Fruit fly (Drosophila melanogaster) whole organism, wandering third instar larva: Measurements from ENCODE around the gene CG15439.

Experiments used
- Abd-B ChIP-seq: fragments of >200 bp; optimal IDR thresholded peaks from 2 replicates; lab custom pipeline; 2017; ENCODE audit warnings: missing biosample characterization, missing genetic modification characterization
- CG32264 ChIP-seq: fragments of 200-800 bp; sonication (Bioruptor generic); optimal IDR thresholded peaks from 2 replicates; lab custom pipeline; 2016; ENCODE audit warnings: missing biosample characterization, missing genetic modification characterization
- Dfd ChIP-seq: fragments of >200 bp; optimal IDR thresholded peaks from 2 replicates; lab custom pipeline; 2017; ENCODE audit warnings: missing biosample characterization, missing genetic modification characterization
- GATAd ChIP-seq: sonication (Bioruptor generic); optimal IDR thresholded peaks from 2 replicates; lab custom pipeline; 2016; ENCODE audit warnings: missing biosample characterization, missing genetic modification characterization
- Hnf4 ChIP-seq: fragments of 200-800 bp; sonication (Bioruptor generic); optimal IDR thresholded peaks from 2 replicates; lab custom pipeline; 2016; ENCODE audit warnings: missing biosample characterization, mild to moderate bottlenecking, missing genetic modification characterization
- Hr78 ChIP-seq: fragments of >200 bp; optimal IDR thresholded peaks from 2 replicates; lab custom pipeline; 2017; ENCODE audit warnings: missing biosample characterization, missing genetic modification characterization
- br ChIP-seq: fragments of 200-800 bp; sonication (Bioruptor generic); optimal IDR thresholded peaks from 2 replicates; lab custom pipeline; 2016; ENCODE audit warnings: missing biosample characterization, missing genetic modification characterization
- brk ChIP-seq: fragments of 200-800 bp; sonication (Bioruptor generic); optimal IDR thresholded peaks from 2 replicates; lab custom pipeline; 2016; ENCODE audit warnings: missing biosample characterization, mild to moderate bottlenecking, missing genetic modification characterization
- dmrt93B ChIP-seq: fragments of 200-800 bp; sonication (Bioruptor generic); optimal IDR thresholded peaks from 2 replicates; lab custom pipeline; 2018; ENCODE audit warnings: missing biosample characterization, mild to moderate bottlenecking, missing genetic modification characterization
- jim ChIP-seq: fragments of 175-275, 200-325 bp; sonication (Bioruptor generic); optimal IDR thresholded peaks from 2 replicates; lab custom pipeline; 2016; ENCODE audit warnings: missing biosample characterization, mild to moderate bottlenecking, missing genetic modification characterization
- psq ChIP-seq: fragments of 200-800 bp; sonication (Bioruptor generic); optimal IDR thresholded peaks from 3 replicates; lab custom pipeline; 2017; ENCODE audit warnings: missing biosample characterization, mild to moderate bottlenecking, missing genetic modification characterization, moderate library complexity
- rgr ChIP-seq: fragments of 200-800 bp; sonication (Bioruptor generic); optimal IDR thresholded peaks from 3 replicates; lab custom pipeline; 2016; ENCODE audit warnings: missing biosample characterization, mild to moderate bottlenecking, missing genetic modification characterization
- tai ChIP-seq: sonication (Bioruptor generic); optimal IDR thresholded peaks from 2 replicates; lab custom pipeline; 2016; ENCODE audit warnings: missing biosample characterization, missing genetic modification characterization
- usp ChIP-seq: fragments of >200 bp; optimal IDR thresholded peaks from 2 replicates; lab custom pipeline; 2017; ENCODE audit warnings: missing biosample characterization, missing genetic modification characterization

- no peak for TF ChIP-seq GATAd
- TF ChIP-seq Dfd (GFP tag; lab: Kevin White, UChicago): no peak
- no peak for TF ChIP-seq tai (GFP tag; lab: Kevin White, UChicago)
- no peak for TF ChIP-seq dmrt93B (GFP tag; lab: Kevin White, UChicago)
- TF ChIP-seq usp: no peak
- no peak for TF ChIP-seq CG32264
- no peak for TF ChIP-seq Hr78 (GFP tag; lab: Kevin White, UChicago)
- TF ChIP-seq Abd-B (GFP tag; lab: Kevin White, UChicago): no peak
- no peak for TF ChIP-seq Hnf4
- no peak for TF ChIP-seq jim (GFP tag; lab: Kevin White, UChicago)
- no peak for TF ChIP-seq psq (GFP tag; lab: Kevin White, UChicago)
- TF ChIP-seq br (GFP tag; lab: Kevin White, UChicago): no peak
- TF ChIP-seq rgr: no peak
- no peak for TF ChIP-seq brk (GFP tag; lab: Kevin White, UChicago)
These were observed 36.7 kb downstream of the CG15439 start for dm6 chr2L:4416089-4416488.
